Worm (Caenorhabditis elegans): ENCODE data around the gene Y53F4B.23.

ce11 chrII:15074760-15075159 is 49.5 kb upstream of the Y53F4B.23 start:
- no peak for TF ChIP-seq unc-3 (GFP tag; conservative IDR thresholded peaks at IDR 0.05)
- no peak for TF ChIP-seq unc-3 (tag; optimal IDR thresholded peaks at IDR 0.05)
- TF ChIP-seq ets-4 (tag; optimal IDR thresholded peaks at IDR 0.05) = no peak
- TF ChIP-seq elt-4 (tag; optimal IDR thresholded peaks at IDR 0.05) = no peak
- TF ChIP-seq unc-55 (GFP tag; optimal IDR thresholded peaks at IDR 0.05) = no peak
- no peak for TF ChIP-seq T23F11.4 (GFP tag; optimal IDR thresholded peaks at IDR 0.05)
- TF ChIP-seq ceh-45 (GFP tag; IDR thresholded peaks at IDR 0.05) = no peak
- no peak for TF ChIP-seq ceh-9 (tag; optimal IDR thresholded peaks at IDR 0.05)
- TF ChIP-seq pag-3 (tag; optimal IDR thresholded peaks at IDR 0.05; ENCODE audit: borderline replicate concordance) = no peak
- no peak for TF ChIP-seq hlh-13 (GFP tag; optimal IDR thresholded peaks at IDR 0.05)
- no peak for TF ChIP-seq hlh-15 (tag; optimal IDR thresholded peaks at IDR 0.05)
- no peak for TF ChIP-seq tbx-7 (tag; optimal IDR thresholded peaks at IDR 0.05)
- TF ChIP-seq ama-1 (optimal IDR thresholded peaks at IDR 0.05) = no peak
